Fruit fly (Drosophila melanogaster) whole organism, embryonic: ENCODE data around the gene CG42727.
A peak's percentile ranks its signal among the peaks of the same experiment; 100 is the strongest.

ENCODE experiments used
- Ada2b ChIP-seq: fragments of 200-800 bp; sonication (Bioruptor generic); IDR thresholded peaks from 2 replicates; pipeline ENCODE4 v1.3.6; 2022; ENCODE audit warnings: missing biosample characterization, missing genetic modification characterization
- BtbVII ChIP-seq: fragments of 200-800 bp; sonication (Bioruptor generic); optimal IDR thresholded peaks from 3 replicates; lab custom pipeline; 2017; ENCODE audit warnings: missing biosample characterization, mild to moderate bottlenecking, missing genetic modification characterization
- CG10431 ChIP-seq: fragments of 200-800 bp; sonication (Bioruptor generic); optimal IDR thresholded peaks from 3 replicates; lab custom pipeline; 2018; ENCODE audit warnings: missing biosample characterization, mild to moderate bottlenecking, missing genetic modification characterization
- CG10959 ChIP-seq: fragments of 200-800 bp; sonication (Bioruptor generic); IDR thresholded peaks from 2 replicates; pipeline ENCODE4 v1.3.6; 2022; ENCODE audit warnings: missing biosample characterization, missing genetic modification characterization
- CG12391 ChIP-seq: fragments of 200-800 bp; sonication (Bioruptor generic); optimal IDR thresholded peaks from 3 replicates; lab custom pipeline; 2018; ENCODE audit warnings: missing biosample characterization, mild to moderate bottlenecking, missing genetic modification characterization, moderate library complexity
- CG13624 ChIP-seq: fragments of 200-800 bp; sonication (Bioruptor generic); optimal IDR thresholded peaks from 2 replicates; lab custom pipeline; 2016; ENCODE audit warnings: missing biosample characterization, missing genetic modification characterization
- CG13894 ChIP-seq: fragments of 200-800 bp; sonication (Bioruptor generic); optimal IDR thresholded peaks from 3 replicates; lab custom pipeline; 2018; ENCODE audit warnings: missing biosample characterization, mild to moderate bottlenecking, missing genetic modification characterization, moderate library complexity
- CG16779 ChIP-seq: fragments of 200-800 bp; sonication (Bioruptor generic); IDR thresholded peaks from 2 replicates; pipeline ENCODE4 v1.3.6; 2022; ENCODE audit warnings: missing biosample characterization, missing genetic modification characterization
- CG17328 ChIP-seq: fragments of 200-800 bp; sonication (Bioruptor generic); IDR thresholded peaks from 2 replicates; pipeline ENCODE4 v1.3.6; 2022; ENCODE audit warnings: missing biosample characterization, missing genetic modification characterization
- CG17612 ChIP-seq: fragments of 200-800 bp; sonication (Bioruptor generic); IDR thresholded peaks from 2 replicates; pipeline ENCODE4 v1.3.6; 2022; ENCODE audit warnings: missing biosample characterization, missing genetic modification characterization
- CG1792 ChIP-seq: fragments of 200-800 bp; sonication (Bioruptor generic); optimal IDR thresholded peaks from 2 replicates; lab custom pipeline; 2016; ENCODE audit warnings: missing biosample characterization, missing genetic modification characterization
- CG18599 ChIP-seq: fragments of 200-800 bp; sonication (Bioruptor generic); optimal IDR thresholded peaks from 3 replicates; lab custom pipeline; 2017; ENCODE audit warnings: missing biosample characterization, missing genetic modification characterization, mild to moderate bottlenecking, moderate library complexity, missing genetic modification reagents
- CG2129 ChIP-seq: fragments of 200-800 bp; sonication (Bioruptor generic); IDR thresholded peaks from 2 replicates; pipeline ENCODE4 v1.3.6; 2022; ENCODE audit warnings: missing biosample characterization, missing genetic modification characterization; ENCODE audit not compliant: partially characterized antibody
- CG2199 ChIP-seq: fragments of 200-800 bp; sonication (Bioruptor generic); IDR thresholded peaks from 3 replicates; pipeline ENCODE4 v1.3.6; 2022; ENCODE audit warnings: missing biosample characterization, missing genetic modification characterization
- CG2678 ChIP-seq: fragments of 200-800 bp; sonication (Bioruptor generic); optimal IDR thresholded peaks from 3 replicates; lab custom pipeline; 2019; ENCODE audit warnings: missing biosample characterization, mild to moderate bottlenecking, missing genetic modification characterization, moderate library complexity
- CG31441 ChIP-seq: fragments of 200-800 bp; sonication (Bioruptor generic); IDR thresholded peaks from 2 replicates; pipeline ENCODE4 v1.3.6; 2022; ENCODE audit warnings: missing biosample characterization, missing genetic modification characterization
- CG32767 ChIP-seq: fragments of 200-800 bp; sonication (Bioruptor generic); IDR thresholded peaks from 2 replicates; pipeline ENCODE4 v1.3.6; 2022; ENCODE audit warnings: missing biosample characterization, missing genetic modification characterization
- CG3726 ChIP-seq: fragments of 200-800 bp; sonication (Bioruptor generic); IDR thresholded peaks from 3 replicates; pipeline ENCODE4, ENCODE4 v1.3.6; 2022; ENCODE audit warnings: missing biosample characterization, missing genetic modification characterization
- CG4854 ChIP-seq: fragments of 200-800 bp; sonication (Bioruptor generic); optimal IDR thresholded peaks from 2 replicates; lab custom pipeline; 2016; ENCODE audit warnings: missing biosample characterization, missing genetic modification characterization, inconsistent platforms
- CG6654 ChIP-seq: fragments of 200-800 bp; sonication (Bioruptor generic); optimal IDR thresholded peaks from 2 replicates; lab custom pipeline; 2017; ENCODE audit warnings: missing biosample characterization, mild to moderate bottlenecking, missing genetic modification characterization
- CG9876 ChIP-seq: fragments of 200-800 bp; sonication (Bioruptor generic); optimal IDR thresholded peaks from 2 replicates; lab custom pipeline; 2016; ENCODE audit warnings: missing biosample characterization, missing genetic modification characterization
- CG9932 ChIP-seq: fragments of 200-800 bp; sonication (Bioruptor generic); IDR thresholded peaks from 2 replicates; pipeline ENCODE4 v1.3.6; 2022; ENCODE audit warnings: missing biosample characterization, missing genetic modification characterization
- Dbx ChIP-seq: fragments of 200-800 bp; sonication (Bioruptor generic); IDR thresholded peaks from 3 replicates; pipeline ENCODE4 v1.3.6; 2022; ENCODE audit warnings: missing biosample characterization, missing genetic modification characterization
- Dip2 ChIP-seq: fragments of 200-800 bp; sonication (Bioruptor generic); IDR thresholded peaks from 2 replicates; pipeline ENCODE4 v1.3.6; 2022; ENCODE audit warnings: missing biosample characterization, missing genetic modification characterization
- E2f1 ChIP-seq: fragments of 200-800 bp; sonication (Bioruptor generic); IDR thresholded peaks from 2 replicates; pipeline ENCODE4 v1.3.6; 2022; ENCODE audit warnings: missing biosample characterization, missing genetic modification characterization
- Fer2 ChIP-seq: fragments of 200-800 bp; sonication (Bioruptor generic); optimal IDR thresholded peaks from 2 replicates; lab custom pipeline; 2018; ENCODE audit warnings: missing biosample characterization, mild to moderate bottlenecking, missing genetic modification characterization, moderate library complexity
- H2.0 ChIP-seq: fragments of 200-800 bp; sonication (Bioruptor generic); IDR thresholded peaks from 2 replicates; pipeline ENCODE4 v1.3.6; 2022; ENCODE audit warnings: missing biosample characterization, missing genetic modification characterization
- HHEX ChIP-seq: fragments of 200-800 bp; sonication (Bioruptor generic); optimal IDR thresholded peaks from 3 replicates; lab custom pipeline; 2017; ENCODE audit warnings: missing biosample characterization, mild to moderate bottlenecking, missing genetic modification characterization, missing genetic modification reagents
- Max ChIP-seq: fragments of 200-800 bp; sonication (Bioruptor generic); optimal IDR thresholded peaks from 2 replicates; lab custom pipeline; 2016; ENCODE audit warnings: missing biosample characterization, mild to moderate bottlenecking, missing genetic modification characterization
- NFAT ChIP-seq: fragments of 200-800 bp; sonication (Bioruptor generic); IDR thresholded peaks from 2 replicates; pipeline ENCODE4 v1.3.6; 2022; ENCODE audit warnings: missing biosample characterization, missing genetic modification characterization
- Oli ChIP-seq: fragments of 200-800 bp; sonication (Bioruptor generic); optimal IDR thresholded peaks from 2 replicates; lab custom pipeline; 2018; ENCODE audit warnings: missing biosample characterization, mild to moderate bottlenecking, missing genetic modification characterization, moderate library complexity
- Optix ChIP-seq: fragments of 200-800 bp; sonication (Bioruptor generic); IDR thresholded peaks from 3 replicates; pipeline ENCODE4 v1.3.6; 2022; ENCODE audit warnings: missing biosample characterization, missing genetic modification characterization
- abd-A ChIP-seq: fragments of 200-800 bp; sonication (Bioruptor generic); optimal IDR thresholded peaks from 3 replicates; lab custom pipeline; 2019; ENCODE audit warnings: missing biosample characterization, mild to moderate bottlenecking, missing genetic modification characterization, moderate library complexity
- amos ChIP-seq: fragments of 200-800 bp; sonication (Bioruptor generic); IDR thresholded peaks from 2 replicates; pipeline ENCODE4 v1.3.6; 2022; ENCODE audit warnings: missing biosample characterization, missing genetic modification characterization; ENCODE audit not compliant: partially characterized antibody
- aop ChIP-seq: fragments of 200-800 bp; sonication (Bioruptor generic); IDR thresholded peaks from 2 replicates; pipeline ENCODE4 v1.3.6; 2022; ENCODE audit warnings: missing biosample characterization, missing genetic modification characterization
- ap ChIP-seq: fragments of 200-800 bp; sonication (Bioruptor generic); IDR thresholded peaks from 2 replicates; pipeline ENCODE4 v1.3.6; 2022; ENCODE audit warnings: missing biosample characterization, missing genetic modification characterization
- chn ChIP-seq: fragments of 200-800 bp; sonication (Bioruptor generic); optimal IDR thresholded peaks from 2 replicates; lab custom pipeline; 2016; ENCODE audit warnings: missing biosample characterization, missing genetic modification characterization
- corto ChIP-seq: fragments of 200-800 bp; sonication (Bioruptor generic); optimal IDR thresholded peaks from 2 replicates; lab custom pipeline; 2016; ENCODE audit warnings: missing biosample characterization, mild to moderate bottlenecking, missing genetic modification characterization, moderate library complexity
- crc ChIP-seq: fragments of 200-800 bp; sonication (Bioruptor generic); optimal IDR thresholded peaks from 2 replicates; lab custom pipeline; 2016; ENCODE audit warnings: missing biosample characterization, missing genetic modification characterization
- en ChIP-seq: fragments of 200-800 bp; sonication (Bioruptor generic); optimal IDR thresholded peaks from 2 replicates; lab custom pipeline; 2016; ENCODE audit warnings: missing biosample characterization, missing genetic modification characterization
- fd3F ChIP-seq: fragments of 200-800 bp; sonication (Bioruptor generic); optimal IDR thresholded peaks from 2 replicates; lab custom pipeline; 2018; ENCODE audit warnings: missing biosample characterization, mild to moderate bottlenecking, missing genetic modification characterization, moderate library complexity
- gsb-n ChIP-seq: fragments of 200-800 bp; sonication (Bioruptor generic); optimal IDR thresholded peaks from 3 replicates; lab custom pipeline; 2018; ENCODE audit warnings: missing biosample characterization, mild to moderate bottlenecking, missing genetic modification characterization
- knrl ChIP-seq: fragments of 200-800 bp; sonication (Bioruptor generic); IDR thresholded peaks from 3 replicates; pipeline ENCODE4 v1.3.6; 2022; ENCODE audit warnings: missing biosample characterization, missing genetic modification characterization; ENCODE audit not compliant: partially characterized antibody
- maf-S ChIP-seq: fragments of 200-800 bp; sonication (Bioruptor generic); optimal IDR thresholded peaks from 2 replicates; lab custom pipeline; 2016; ENCODE audit warnings: missing biosample characterization, missing genetic modification characterization
- mam ChIP-seq: fragments of 200-800 bp; sonication (Bioruptor generic); optimal IDR thresholded peaks from 3 replicates; lab custom pipeline; 2016; ENCODE audit warnings: missing biosample characterization, missing genetic modification characterization
- pita ChIP-seq: fragments of 200-800 bp; sonication (Bioruptor generic); optimal IDR thresholded peaks from 2 replicates; lab custom pipeline; 2017; ENCODE audit warnings: missing biosample characterization, mild to moderate bottlenecking, missing genetic modification characterization
- slbo ChIP-seq: fragments of 200-800 bp; sonication (Bioruptor generic); IDR thresholded peaks from 2 replicates; pipeline ENCODE4 v1.3.6; 2022; ENCODE audit warnings: missing biosample characterization, missing genetic modification characterization
- sqz ChIP-seq: fragments of 200-800 bp; sonication (Bioruptor generic); optimal IDR thresholded peaks from 3 replicates; lab custom pipeline; 2018; ENCODE audit warnings: missing biosample characterization, mild to moderate bottlenecking, missing genetic modification characterization
- tll ChIP-seq, 2 experiments: fragments of 200-800 bp in 1 of 2; fragments of >200 bp in 1 of 2; sonication (Bioruptor generic) in 1 of 2; optimal IDR thresholded peaks; 2 replicates each; lab custom pipeline; 2017 to 2019; ENCODE audit warnings: missing biosample characterization in 2 of 2, missing genetic modification characterization in 2 of 2, mild to moderate bottlenecking in 1 of 2, moderate library complexity in 1 of 2
- toy ChIP-seq: fragments of 200-800 bp; sonication (Bioruptor generic); IDR thresholded peaks from 2 replicates; pipeline ENCODE4 v1.3.6; 2022; ENCODE audit warnings: missing biosample characterization, missing genetic modification characterization
- vnd ChIP-seq: fragments of 200-800 bp; sonication (Bioruptor generic); IDR thresholded peaks from 3 replicates; pipeline ENCODE4 v1.3.6; 2022; ENCODE audit warnings: missing biosample characterization, missing genetic modification characterization; ENCODE audit not compliant: partially characterized antibody
- yki ChIP-seq: fragments of >200 bp; optimal IDR thresholded peaks from 3 replicates; lab custom pipeline; 2018

Gene CG42727

DNA sequence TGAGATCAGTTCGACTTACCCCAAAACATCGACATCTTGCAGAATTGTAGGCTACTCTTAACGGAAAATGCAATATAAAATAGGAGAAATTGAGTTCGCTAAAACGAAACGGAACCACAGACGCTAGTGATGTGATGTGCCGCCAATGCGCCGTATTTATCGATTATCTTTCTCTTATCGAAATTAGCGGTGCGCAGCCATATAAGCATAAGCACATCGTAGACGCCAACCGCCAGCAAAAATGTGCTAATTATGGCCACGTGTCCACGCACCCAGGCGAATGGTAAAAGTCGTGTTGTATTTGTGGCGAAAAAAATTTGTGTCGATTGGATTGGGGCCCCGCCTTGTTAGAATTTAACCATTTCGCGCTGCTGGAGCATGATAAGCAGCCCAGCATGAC is 14.9 kb upstream of the CG42727 start, which contains the start of the genes Fkbp39 and Cyfip (continued):
- TF ChIP-seq NFAT (peak; percentile 41; the same call in 1 of the 2 replicates), CG17612 (GFP tag; lab: Robert Waterston, UW) (no peak), Ada2b (no peak), Fer2 (tag; lab: Kevin White, UChicago) (no peak), CG12391 (peak; percentile 64), mam (GFP tag; lab: Kevin White, UChicago) (peak; percentile 69), CG2678 (tag; lab: Kevin White, UChicago) (no peak), CG13894 (tag; lab: Kevin White, UChicago) (no peak), Optix (GFP tag; lab: Robert Waterston, UW) (peak; percentile 55; the same call in 1 of the 3 replicates), vnd (GFP tag; lab: Robert Waterston, UW) (peak; percentile 44; the same call in 1 of the 3 replicates), CG17328 (peak; percentile 24; the same call in 1 of the 2 replicates), ap (no peak), CG16779 (no peak), Dip2 (GFP tag; lab: Robert Waterston, UW) (no peak), slbo (GFP tag; lab: Robert Waterston, UW) (peak; percentile 76), CG10959 (GFP tag; lab: Robert Waterston, UW) (no peak), fd3F (GFP tag; lab: Kevin White, UChicago) (no peak), H2.0 (GFP tag; lab: Robert Waterston, UW) (no peak), CG9932 (GFP tag; lab: Robert Waterston, UW) (peak; percentile 71), CG9876 (GFP tag; lab: Kevin White, UChicago) (peak; percentile 52), chn (GFP tag; lab: Kevin White, UChicago) (peak; percentile 8), corto (no peak), toy (GFP tag; lab: Robert Waterston, UW) (no peak), en (GFP tag; lab: Kevin White, UChicago) (no peak), CG3726 (GFP tag; lab: Robert Waterston, UW) (no peak), pita (peak; percentile 81), crc (GFP tag; lab: Kevin White, UChicago) (no peak), tll (GFP tag; optimal IDR thresholded peaks at IDR 0.05; lab: Kevin White, UChicago) (peak in 1 of 2 experiments; percentile 11), CG2129 (no peak), Oli (tag; lab: Kevin White, UChicago) (no peak), sqz (GFP tag; lab: Kevin White, UChicago) (no peak), BtbVII (GFP tag; lab: Kevin White, UChicago) (no peak), Dbx (GFP tag; lab: Robert Waterston, UW) (peak; percentile 80), CG1792 (GFP tag; lab: Kevin White, UChicago) (peak; percentile 22), CG6654 (GFP tag; lab: Kevin White, UChicago) (no peak), CG13624 (peak; percentile 91), CG31441 (GFP tag; lab: Robert Waterston, UW) (no peak), yki (lab: Kevin White, UChicago) (no peak), CG18599 (GFP tag; lab: Kevin White, UChicago) (no peak), aop (GFP tag; lab: Robert Waterston, UW) (no peak), abd-A (tag; lab: Kevin White, UChicago) (no peak), CG2199 (GFP tag; lab: Robert Waterston, UW) (no peak), gsb-n (tag; lab: Kevin White, UChicago) (no peak), E2f1 (no peak; the same call in 1 of the 2 replicates), amos (GFP tag; lab: Robert Waterston, UW) (peak; percentile 77; the same call in 1 of the 2 replicates), maf-S (GFP tag; lab: Kevin White, UChicago) (peak; percentile 60), CG32767 (GFP tag; lab: Robert Waterston, UW) (peak; percentile 31; the same call in 1 of the 2 replicates), CG10431 (GFP tag; lab: Kevin White, UChicago) (no peak), knrl (peak; percentile 68), HHEX (GFP tag; lab: Kevin White, UChicago) (no peak), Max (GFP tag; lab: Kevin White, UChicago) (peak; percentile 54), CG4854 (GFP tag; lab: Kevin White, UChicago) (peak; percentile 30)
